Fruit fly (Drosophila melanogaster) whole organism, pupa: ENCODE data around the gene Alg10.

Experiments used
- CG10348 ChIP-seq: fragments of 200-800 bp; sonication (Bioruptor generic); IDR thresholded peaks from 2 replicates; pipeline ENCODE4 v1.3.6; 2022; ENCODE audit warnings: missing biosample characterization, missing genetic modification characterization
- CG15710 ChIP-seq: fragments of 200-800 bp; sonication (Bioruptor generic); optimal IDR thresholded peaks from 2 replicates; lab custom pipeline; 2018; ENCODE audit warnings: missing biosample characterization, mild to moderate bottlenecking, missing genetic modification characterization, moderate library complexity
- CG17806 ChIP-seq: fragments of 200-800 bp; sonication (Bioruptor generic); optimal IDR thresholded peaks from 2 replicates; lab custom pipeline; 2018; ENCODE audit warnings: missing biosample characterization, mild to moderate bottlenecking, missing genetic modification characterization, moderate library complexity
- Snoo ChIP-seq: fragments of 200-800 bp; sonication (Bioruptor generic); optimal IDR thresholded peaks from 3 replicates; lab custom pipeline; 2017; ENCODE audit warnings: missing biosample characterization, mild to moderate bottlenecking, missing genetic modification characterization, inconsistent platforms

- TF ChIP-seq Snoo (no peak), CG10348 (GFP tag; lab: Robert Waterston, UW) (no peak), CG17806 (no peak), CG15710 (tag; lab: Kevin White, UChicago) (no peak)
Measured at dm6 chr3L:11190022-11190421, 25.3 kb downstream of the Alg10 start.
